Worm (Caenorhabditis elegans): ENCODE results near the gene Y49F6B.2.

DNA sequence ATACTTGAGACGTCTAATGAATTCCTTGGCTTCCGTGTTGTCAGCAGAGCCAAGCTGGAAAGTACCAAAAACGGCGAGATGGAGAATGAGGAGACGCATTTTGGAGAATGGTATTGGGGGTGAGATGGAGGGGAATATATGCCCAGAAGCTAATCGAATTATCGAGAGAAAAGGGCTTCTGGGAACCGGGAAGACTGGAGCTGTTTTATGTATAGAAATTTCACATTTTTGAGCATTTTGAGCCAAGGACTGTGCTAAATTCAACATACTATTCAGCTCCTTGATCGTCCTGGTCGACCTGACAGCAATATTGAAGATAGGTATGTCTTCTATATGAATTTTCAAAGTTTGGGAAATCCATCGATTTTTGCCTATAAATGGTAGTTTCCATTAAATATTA lies 42.7 kb upstream of the Y49F6B.2 start, which contains the start of gene C16C8.7:
- no peak for TF ChIP-seq tab-1 (GFP tag; IDR thresholded peaks at IDR 0.05)
- TF ChIP-seq flt-1 (GFP tag; IDR thresholded peaks at IDR 0.05): no peak
- TF ChIP-seq ref-1 (GFP tag; conservative IDR thresholded peaks at IDR 0.05): no peak

All from whole organism, midembryonic.